Fruit fly (Drosophila melanogaster) whole organism: ENCODE measurements around the gene Atg18a.

ENCODE experiments used
- CG8478 ChIP-seq: fragments of >200 bp; optimal IDR thresholded peaks from 2 replicates; lab custom pipeline; 2018; ENCODE audit warnings: inconsistent platforms
- EcR ChIP-seq, 2 experiments: fragments of >200 bp; optimal IDR thresholded peaks; 2 replicates each; lab custom pipeline; 2017; ENCODE audit warnings: missing biosample characterization in 2 of 2, missing genetic modification characterization in 2 of 2, missing genetic modification reagents in 2 of 2
- pan ChIP-seq: fragments of >200 bp; optimal IDR thresholded peaks from 2 replicates; lab custom pipeline; 2017

DNA sequence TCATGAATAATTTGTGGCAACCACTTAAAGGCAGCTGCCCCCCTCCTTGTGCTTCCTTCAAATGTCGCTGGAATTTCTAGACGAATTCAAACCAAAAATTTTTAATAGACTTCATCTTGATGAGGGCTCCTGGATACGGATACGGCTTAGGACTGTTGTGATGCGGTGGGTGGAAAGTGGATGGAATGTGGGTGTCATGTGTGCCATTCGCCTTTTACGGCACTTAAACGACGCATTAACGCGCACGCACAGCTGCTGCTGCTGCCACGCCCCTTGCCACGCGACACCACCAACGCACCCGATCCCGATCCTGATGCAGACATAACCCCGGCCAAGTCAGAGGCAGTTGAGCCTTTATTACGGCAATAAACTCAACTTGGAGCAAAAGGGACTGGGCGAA is 33.0 kb downstream of the Atg18a start:
- no peak for TF ChIP-seq EcR (GFP tag; optimal IDR thresholded peaks at IDR 0.05; lab: Kevin White, UChicago)
- no peak for TF ChIP-seq pan
- no peak for TF ChIP-seq CG8478 (lab: Kevin White, UChicago)
